Worm (Caenorhabditis elegans): Measurements from ENCODE around the gene apn-1.

Gene apn-1

DNA sequence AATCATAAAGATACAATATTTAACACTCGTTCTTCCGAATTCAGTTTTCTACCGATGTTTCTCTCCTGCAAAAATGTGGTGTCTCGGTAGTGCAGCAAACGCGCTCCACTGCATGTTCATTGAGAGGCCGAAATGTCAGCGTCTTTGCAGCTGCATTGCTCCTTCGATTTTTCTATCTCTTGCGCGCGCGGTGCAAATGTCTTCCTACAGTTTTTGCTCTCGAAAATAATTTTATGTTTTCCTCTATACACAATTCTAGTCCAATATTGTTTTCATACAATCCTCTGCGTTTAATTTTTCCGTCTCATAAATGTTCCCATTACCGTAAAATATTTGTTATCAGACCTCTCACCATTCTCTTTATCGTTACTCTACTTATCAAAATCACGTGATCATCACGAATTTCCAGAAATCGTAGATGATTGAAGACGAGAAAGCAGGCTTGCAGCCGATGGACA lies 15.0 kb downstream of the apn-1 start, which contains the start of gene ufd-2 (continued):
- TF ChIP-seq nfya-1 (tag; optimal IDR thresholded peaks at IDR 0.05; ENCODE audit: insufficient read depth) (peak; percentile 75), nhr-12 (tag; optimal IDR thresholded peaks at IDR 0.05) (no peak), hmg-11 (tag; optimal IDR thresholded peaks at IDR 0.05) (peak; percentile 22), elt-1 (tag; optimal IDR thresholded peaks at IDR 0.05) (no peak), egl-5 (tag; optimal IDR thresholded peaks at IDR 0.05) (peak; percentile 9), skn-1 (tag; optimal IDR thresholded peaks at IDR 0.05) (peak; percentile 77), lin-15B (tag; optimal IDR thresholded peaks at IDR 0.05) (peak; percentile 96)

DNA sequence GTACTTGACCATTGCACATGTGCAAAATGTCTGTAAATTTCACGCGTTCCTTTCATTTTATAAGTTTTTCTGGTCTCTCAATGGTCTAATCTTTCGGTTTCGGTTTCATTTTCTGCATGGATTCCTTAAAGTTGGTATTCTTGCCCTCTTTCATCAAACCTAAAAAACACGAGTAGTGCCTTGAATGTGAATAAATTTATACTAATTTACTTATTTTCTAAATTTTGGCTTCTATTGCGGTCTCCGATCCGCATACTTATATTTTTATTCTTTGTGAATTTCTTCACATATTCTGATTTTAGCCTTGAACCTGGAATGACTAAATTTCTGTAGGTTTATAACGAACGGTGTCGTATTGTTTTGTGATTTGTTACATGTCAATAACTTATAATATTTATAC lies 18.6 kb downstream of the apn-1 start, which contains the start of gene pdha-1:
Gene pdha-1 (plus strand): TSS at position 301 of the 400 bp plus-strand sequence.
- TF ChIP-seq ceh-82 (tag; optimal IDR thresholded peaks at IDR 0.05): no peak

DNA sequence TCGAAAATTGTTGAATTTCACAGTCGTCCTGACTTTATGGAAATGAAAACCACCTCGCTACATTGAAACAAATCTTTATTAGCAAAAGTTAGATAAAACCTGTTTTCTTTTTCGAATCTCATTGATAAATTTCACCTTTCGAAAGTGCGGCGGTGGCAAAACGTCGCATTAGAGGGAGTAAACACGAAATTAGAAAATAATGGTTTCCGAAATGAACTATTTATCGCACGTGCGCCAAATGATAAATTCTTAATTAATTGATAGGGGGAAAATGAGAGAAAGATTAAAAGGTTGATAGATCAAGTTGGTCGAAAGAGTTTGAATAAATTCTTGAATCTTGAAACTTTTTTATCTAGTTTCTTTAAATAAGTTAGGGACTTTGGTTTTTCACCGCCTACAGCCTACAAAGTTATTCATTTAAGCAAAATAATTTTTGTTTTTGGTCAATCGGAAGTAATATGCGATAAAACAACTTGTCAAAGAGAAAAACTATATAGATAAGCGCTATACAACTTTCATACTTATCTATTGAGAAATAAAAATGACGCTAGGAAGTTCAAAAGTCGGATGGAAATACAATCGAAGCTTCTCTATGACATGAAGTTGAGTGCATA lies 23.8 kb downstream of the apn-1 start:
- no peak for TF ChIP-seq ceh-9 (tag; optimal IDR thresholded peaks at IDR 0.05)
- peak; percentile 38 for TF ChIP-seq nhr-43 (tag; optimal IDR thresholded peaks at IDR 0.05; ENCODE audit: poor library complexity, severe bottlenecking)
- no peak for TF ChIP-seq nhr-12 (tag; optimal IDR thresholded peaks at IDR 0.05)
- peak; percentile 7 for TF ChIP-seq nhr-23 (tag; optimal IDR thresholded peaks at IDR 0.05)
- TF ChIP-seq elt-2 (tag; optimal IDR thresholded peaks at IDR 0.05): peak; percentile 72
- TF ChIP-seq ceh-16 (tag; optimal IDR thresholded peaks at IDR 0.05): no peak
- TF ChIP-seq pqm-1 (tag; optimal IDR thresholded peaks at IDR 0.05): peak; percentile 32
- TF ChIP-seq R02D3.7 (tag; optimal IDR thresholded peaks at IDR 0.05): no peak

DNA sequence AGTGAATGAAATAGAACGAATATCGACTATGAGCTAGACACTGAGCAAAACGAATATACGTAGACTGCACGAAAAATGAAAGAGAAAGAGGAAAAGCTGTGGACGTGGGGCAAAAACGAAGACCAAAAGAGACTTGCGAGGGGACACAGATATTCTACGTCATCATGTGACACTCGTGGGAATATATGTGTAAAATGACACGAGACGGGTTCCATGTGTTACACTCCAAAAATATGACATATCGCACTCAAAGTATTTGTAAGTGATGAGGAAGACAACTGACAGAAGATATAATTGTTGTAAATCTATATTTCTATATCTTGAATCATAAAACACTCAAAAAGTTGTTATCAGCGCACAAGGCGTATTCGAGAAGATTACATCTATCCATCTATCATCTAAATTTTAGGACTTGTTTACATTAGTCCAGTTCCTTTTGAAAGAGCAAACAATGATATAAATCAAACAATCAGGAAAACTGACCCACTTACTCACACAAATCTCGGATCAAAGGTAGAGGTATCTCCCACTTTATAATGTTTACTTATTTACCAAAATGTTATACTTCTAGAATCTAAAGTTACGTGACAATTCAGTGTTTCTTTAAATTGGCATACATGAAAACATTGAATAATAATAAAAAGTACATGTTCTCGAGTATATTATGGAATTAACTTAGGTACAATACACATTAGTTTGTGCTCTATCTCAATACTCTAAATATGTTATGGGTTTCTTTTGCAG lies 24.6 kb downstream of the apn-1 start:
- TF ChIP-seq nfya-1 (tag; optimal IDR thresholded peaks at IDR 0.05; ENCODE audit: insufficient read depth) (peak; percentile 55), ZK546.5 (tag; optimal IDR thresholded peaks at IDR 0.05) (no peak), nhr-11 (tag; optimal IDR thresholded peaks at IDR 0.05) (peak; percentile 57), R02D3.7 (tag; optimal IDR thresholded peaks at IDR 0.05) (no peak), eor-1 (tag; optimal IDR thresholded peaks at IDR 0.05) (no peak), ceh-9 (tag; optimal IDR thresholded peaks at IDR 0.05) (no peak), nhr-76 (tag; optimal IDR thresholded peaks at IDR 0.05) (no peak), fkh-10 (GFP tag; optimal IDR thresholded peaks at IDR 0.05) (peak; percentile 8), pha-4 (tag; optimal IDR thresholded peaks at IDR 0.05) (peak; percentile 69), tbx-2 (tag; optimal IDR thresholded peaks at IDR 0.05) (peak; percentile 1), nhr-43 (tag; optimal IDR thresholded peaks at IDR 0.05; ENCODE audit: poor library complexity, severe bottlenecking) (peak; percentile 56), nhr-77 (tag; optimal IDR thresholded peaks at IDR 0.05) (no peak), nhr-25 (tag; optimal IDR thresholded peaks at IDR 0.05) (peak; percentile 35), lin-15B (tag; optimal IDR thresholded peaks at IDR 0.05) (peak; percentile 20), ztf-11 (tag; optimal IDR thresholded peaks at IDR 0.05) (no peak), egl-27 (tag; optimal IDR thresholded peaks at IDR 0.05) (peak; percentile 22), elt-1 (tag; optimal IDR thresholded peaks at IDR 0.05) (no peak), mdl-1 (tag; optimal IDR thresholded peaks at IDR 0.05) (peak; percentile 55), nhr-67 (tag; optimal IDR thresholded peaks at IDR 0.05) (no peak), lsy-12 (tag; optimal IDR thresholded peaks at IDR 0.05) (no peak), lin-39 (tag; optimal IDR thresholded peaks at IDR 0.05) (peak; percentile 36), elt-3 (tag; optimal IDR thresholded peaks at IDR 0.05) (no peak), hmg-11 (tag; optimal IDR thresholded peaks at IDR 0.05) (peak; percentile 52), daf-12 (tag; optimal IDR thresholded peaks at IDR 0.05) (no peak), unc-39 (tag; optimal IDR thresholded peaks at IDR 0.05) (no peak), ceh-16 (tag; optimal IDR thresholded peaks at IDR 0.05) (no peak), unc-62 (GFP tag; optimal IDR thresholded peaks at IDR 0.05) (peak; percentile 69)
